Worm (Caenorhabditis elegans): Measurements from ENCODE around the gene cdd-2.

cdd-2 gene

DNA sequence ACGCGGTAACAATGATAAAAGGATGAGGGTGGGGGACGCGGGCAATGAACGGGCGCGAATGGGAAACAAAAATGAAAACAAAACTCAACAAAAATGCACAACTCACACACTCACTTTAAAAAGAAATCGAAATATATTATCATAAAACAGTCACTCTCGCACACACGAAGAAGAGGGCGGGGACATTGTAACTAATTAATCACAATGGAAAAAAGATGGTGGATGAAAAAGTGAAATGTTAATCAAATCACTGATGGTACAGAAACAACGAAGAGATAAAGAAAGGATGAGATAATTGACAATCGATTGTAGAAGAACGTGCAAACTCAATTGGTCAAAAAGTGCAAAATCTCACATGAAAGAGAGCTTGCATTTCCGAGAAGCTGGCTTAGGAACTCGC, 11.5 kb upstream of the cdd-2 start:
- no peak for TF ChIP-seq tbx-2 (tag; optimal IDR thresholded peaks at IDR 0.05)
- no peak for TF ChIP-seq ztf-16 (tag; optimal IDR thresholded peaks at IDR 0.05)
- TF ChIP-seq F13H6.1 (tag; optimal IDR thresholded peaks at IDR 0.05): no peak
- no peak for TF ChIP-seq rnt-1 (tag; optimal IDR thresholded peaks at IDR 0.05)
- TF ChIP-seq T23F11.4 (GFP tag; optimal IDR thresholded peaks at IDR 0.05): no peak
- no peak for TF ChIP-seq gmeb-2 (tag; optimal IDR thresholded peaks at IDR 0.05)
- TF ChIP-seq dve-1 (tag; optimal IDR thresholded peaks at IDR 0.05): no peak

DNA sequence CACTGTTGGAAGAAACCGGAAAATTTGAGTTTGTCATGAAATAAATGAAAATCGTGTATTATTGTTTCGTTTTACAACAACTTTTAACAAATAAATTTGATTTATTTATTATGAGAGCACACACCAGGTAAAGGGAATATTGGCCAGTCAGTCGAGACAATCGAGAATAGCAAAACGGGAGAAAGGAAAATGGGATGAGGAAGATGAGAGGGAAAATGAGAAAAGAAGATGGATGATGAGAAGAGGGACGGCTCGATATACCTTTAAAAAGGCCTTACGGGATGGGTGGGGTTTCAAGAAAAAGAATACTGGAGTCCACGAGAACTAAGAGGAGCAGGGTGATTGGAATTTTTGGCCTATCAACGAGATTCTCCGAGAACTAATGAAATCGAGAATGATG, 11.0 kb upstream of the cdd-2 start:
- TF ChIP-seq hlh-13 (GFP tag; optimal IDR thresholded peaks at IDR 0.05): no peak
- no peak for TF ChIP-seq C08G9.2 (tag; optimal IDR thresholded peaks at IDR 0.05)
- no peak for TF ChIP-seq hlh-15 (tag; optimal IDR thresholded peaks at IDR 0.05)
- TF ChIP-seq sox-4 (tag; optimal IDR thresholded peaks at IDR 0.05): no peak
- no peak for TF ChIP-seq unc-86 (tag; optimal IDR thresholded peaks at IDR 0.05)
- TF ChIP-seq ceh-19 (GFP tag; optimal IDR thresholded peaks at IDR 0.05): no peak
- no peak for TF ChIP-seq nhr-11 (tag; optimal IDR thresholded peaks at IDR 0.05)
- TF ChIP-seq lin-11 (tag; optimal IDR thresholded peaks at IDR 0.05): no peak
- no peak for TF ChIP-seq Y22D7AL.16 (tag; optimal IDR thresholded peaks at IDR 0.05)
- TF ChIP-seq mec-3 (tag; optimal IDR thresholded peaks at IDR 0.05; ENCODE audit: borderline replicate concordance): no peak
- no peak for TF ChIP-seq ceh-18 (tag; optimal IDR thresholded peaks at IDR 0.05)
- no peak for TF ChIP-seq madf-2 (tag; optimal IDR thresholded peaks at IDR 0.05)
- TF ChIP-seq pat-9 (tag; optimal IDR thresholded peaks at IDR 0.05): no peak
- TF ChIP-seq hlh-30 (tag; optimal IDR thresholded peaks at IDR 0.05; ENCODE audit: insufficient read depth): no peak
- no peak for TF ChIP-seq ama-1 (optimal IDR thresholded peaks at IDR 0.05)

DNA sequence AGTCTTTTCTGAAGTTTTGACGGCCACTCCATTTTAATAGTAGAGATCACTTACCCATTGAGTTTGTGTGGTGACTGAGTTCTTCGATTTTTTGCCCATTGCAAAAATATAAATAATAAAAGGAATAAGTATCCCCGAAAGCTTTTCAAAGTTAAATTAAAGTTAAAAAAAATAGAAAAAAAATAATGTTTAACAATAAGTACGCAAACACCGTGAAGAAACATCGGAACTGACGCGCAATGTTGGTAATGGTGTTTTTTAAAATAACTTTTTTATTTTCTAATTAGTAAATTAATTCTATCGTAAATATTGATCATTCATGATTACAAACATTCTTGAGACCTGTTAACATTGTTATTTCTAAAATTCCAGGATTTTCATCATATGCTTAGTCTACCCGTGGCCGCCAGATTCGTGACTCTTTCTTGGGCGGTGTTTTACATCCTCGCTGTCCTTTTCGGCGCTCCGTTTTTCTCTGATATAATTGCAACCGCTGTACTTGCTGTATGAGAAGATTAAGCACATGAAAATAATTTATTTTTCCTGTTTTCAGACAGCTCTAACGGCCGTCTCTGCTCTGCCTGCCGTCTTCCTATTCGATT, 8.7 kb upstream of the cdd-2 start, which contains the start of the genes F49E8.7, F49E8.8 and nprl-2:
F49E8.7 (minus strand) TSS at position 101 of the 602 bp plus-strand sequence.
F49E8.8 (plus strand) TSS at position 373 of the 602 bp plus-strand sequence.
nprl-2 (plus strand) TSS at position 552 of the 602 bp plus-strand sequence.
- TF ChIP-seq sox-4 (tag; optimal IDR thresholded peaks at IDR 0.05) (no peak), elt-4 (tag; optimal IDR thresholded peaks at IDR 0.05) (no peak), che-1 (tag; optimal IDR thresholded peaks at IDR 0.05) (no peak), pax-1 (tag; optimal IDR thresholded peaks at IDR 0.05) (no peak), pqm-1 (tag; optimal IDR thresholded peaks at IDR 0.05) (no peak), hlh-15 (tag; optimal IDR thresholded peaks at IDR 0.05) (no peak), ref-2 (tag; optimal IDR thresholded peaks at IDR 0.05) (no peak), unc-42 (tag; optimal IDR thresholded peaks at IDR 0.05) (no peak), odd-2 (tag; optimal IDR thresholded peaks at IDR 0.05) (no peak), mec-3 (tag; optimal IDR thresholded peaks at IDR 0.05; ENCODE audit: borderline replicate concordance) (no peak), C38D4.7 (GFP tag; optimal IDR thresholded peaks at IDR 0.05) (no peak), nhr-11 (tag; optimal IDR thresholded peaks at IDR 0.05) (no peak), hlh-13 (GFP tag; optimal IDR thresholded peaks at IDR 0.05) (no peak)

DNA sequence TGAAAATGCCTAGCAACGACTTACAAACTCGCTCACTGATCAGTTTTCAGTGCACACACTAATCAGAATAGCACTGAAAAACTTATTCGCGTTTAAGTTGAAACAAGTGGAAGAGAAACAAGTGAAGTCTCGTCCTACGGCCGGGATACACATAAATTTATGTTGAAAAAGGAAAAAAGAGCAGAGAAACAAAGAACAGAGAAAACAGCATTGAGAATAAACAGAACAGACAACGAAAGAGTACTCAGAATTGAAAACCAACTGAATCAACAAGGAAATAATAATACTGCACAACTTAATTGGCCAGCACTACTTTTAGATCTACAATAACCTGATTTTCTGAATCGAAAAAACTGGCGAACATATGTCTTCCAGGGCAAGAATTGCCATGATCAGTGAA, 6.7 kb upstream of the cdd-2 start, which contains the start of gene F49E8.6:
F49E8.6 (minus strand) TSS at position 317 of the 400 bp plus-strand sequence.
- TF ChIP-seq pax-1 (tag; optimal IDR thresholded peaks at IDR 0.05) (no peak), ceh-9 (tag; optimal IDR thresholded peaks at IDR 0.05) (no peak), zip-5 (tag; optimal IDR thresholded peaks at IDR 0.05) (no peak), ztf-16 (tag; optimal IDR thresholded peaks at IDR 0.05) (no peak), lim-6 (tag; optimal IDR thresholded peaks at IDR 0.05) (no peak), hlh-8 (tag; optimal IDR thresholded peaks at IDR 0.05) (no peak), K02D7.2 (tag; optimal IDR thresholded peaks at IDR 0.05) (no peak), ceh-18 (tag; optimal IDR thresholded peaks at IDR 0.05) (no peak), ceh-14 (tag; optimal IDR thresholded peaks at IDR 0.05) (no peak), ceh-24 (tag; optimal IDR thresholded peaks at IDR 0.05) (no peak), pag-3 (tag; optimal IDR thresholded peaks at IDR 0.05; ENCODE audit: borderline replicate concordance) (no peak), che-1 (tag; optimal IDR thresholded peaks at IDR 0.05) (no peak), ceh-19 (GFP tag; optimal IDR thresholded peaks at IDR 0.05) (no peak), mec-3 (tag; optimal IDR thresholded peaks at IDR 0.05; ENCODE audit: borderline replicate concordance) (no peak), tbx-7 (tag; optimal IDR thresholded peaks at IDR 0.05) (no peak), dmd-4 (tag; optimal IDR thresholded peaks at IDR 0.05; ENCODE audit: borderline replicate concordance) (no peak), elt-2 (tag; optimal IDR thresholded peaks at IDR 0.05) (no peak), pha-2 (tag; optimal IDR thresholded peaks at IDR 0.05) (no peak), ceh-30 (tag; optimal IDR thresholded peaks at IDR 0.05) (no peak)
